Worm (Caenorhabditis elegans): ENCODE results near the gene C28D4.4.

ce11 chrIV:9717844-9718243 lies 27.0 kb downstream of the C28D4.4 start:
- TF ChIP-seq aly-2 (tag; optimal IDR thresholded peaks at IDR 0.05) (no peak), mbf-1 (tag; optimal IDR thresholded peaks at IDR 0.05) (no peak), lin-11 (tag; optimal IDR thresholded peaks at IDR 0.05) (no peak), R02D3.7 (tag; optimal IDR thresholded peaks at IDR 0.05) (no peak), dmd-4 (tag; optimal IDR thresholded peaks at IDR 0.05) (no peak), unc-62 (GFP tag; optimal IDR thresholded peaks at IDR 0.05) (no peak), snpc-4 (tag; optimal IDR thresholded peaks at IDR 0.05) (no peak), ama-1 (optimal IDR thresholded peaks at IDR 0.05) (no peak), lsy-2 (tag; optimal IDR thresholded peaks at IDR 0.05) (no peak), nhr-25 (tag; optimal IDR thresholded peaks at IDR 0.05) (no peak), nhr-77 (tag; optimal IDR thresholded peaks at IDR 0.05) (no peak), nhr-11 (tag; optimal IDR thresholded peaks at IDR 0.05) (no peak), ceh-82 (tag; optimal IDR thresholded peaks at IDR 0.05) (no peak), Y55F3AM.14 (GFP tag; optimal IDR thresholded peaks at IDR 0.05) (no peak)
